Worm (Caenorhabditis elegans) whole organism, L4 larva: ENCODE results near the gene mif-1.

ENCODE experiments used
- D1046.2 ChIP-seq: fragments of 200-800 bp; sonication (Bioruptor generic); IDR thresholded peaks from 2 replicates; pipeline ENCODE4 v1.3.6; 2022; ENCODE audit warnings: missing genetic modification characterization, missing compliant biosample characterization
- F10B5.3 ChIP-seq: sonication (generic microtip); optimal IDR thresholded peaks from 2 replicates; lab custom pipeline; 2016; ENCODE audit warnings: mild to moderate bottlenecking, missing genetic modification characterization, missing compliant biosample characterization
- F26F4.8 ChIP-seq: fragments of 200-800 bp; sonication (Bioruptor generic); conservative IDR thresholded peaks from 2 replicates; pipeline ENCODE4 v1.3.6; 2022; ENCODE audit warnings: missing genetic modification characterization, missing compliant biosample characterization
- ZK337.2 ChIP-seq: fragments of 200-800 bp; sonication (Bioruptor generic); IDR thresholded peaks from 2 replicates; pipeline ENCODE4 v1.3.6; 2022; ENCODE audit warnings: missing genetic modification reagents, missing genetic modification characterization, missing compliant biosample characterization
- ceh-28 ChIP-seq: fragments of 150-350 bp; optimal IDR thresholded peaks from 2 replicates; lab custom pipeline; 2014; ENCODE audit warnings: missing biosample characterization, missing genetic modification reagents, missing genetic modification characterization
- ceh-44 ChIP-seq: fragments of 200-800 bp; sonication (Bioruptor generic); IDR thresholded peaks from 2 replicates; pipeline ENCODE4 v1.3.6; 2022; ENCODE audit warnings: missing genetic modification reagents, missing genetic modification characterization, missing compliant biosample characterization
- ceh-82 ChIP-seq: sonication (generic microtip); optimal IDR thresholded peaks from 2 replicates; lab custom pipeline; 2017; ENCODE audit warnings: missing biosample characterization, missing genetic modification characterization
- ces-1 ChIP-seq: fragments of 150-350 bp; sonication (generic microtip); optimal IDR thresholded peaks from 4 replicates; lab custom pipeline; 2014; ENCODE audit warnings: missing biosample characterization, missing genetic modification reagents, missing genetic modification characterization
- cey-2 ChIP-seq: sonication (generic microtip); optimal IDR thresholded peaks from 3 replicates; lab custom pipeline; 2017; ENCODE audit warnings: missing genetic modification characterization, mild to moderate bottlenecking, missing compliant biosample characterization, antibody characterized with exemption, borderline replicate concordance; ENCODE audit not compliant: insufficient read depth
- daf-16 ChIP-seq, 3 experiments: sonication (generic microtip); optimal IDR thresholded peaks; 2 replicates each; lab custom pipeline; 2016 to 2017; ENCODE audit warnings: missing genetic modification characterization in 3 of 3, missing genetic modification reagents in 3 of 3, mild to moderate bottlenecking in 2 of 3, missing compliant biosample characterization in 2 of 3, missing biosample characterization in 1 of 3, moderate library complexity in 1 of 3
- dmd-6 ChIP-seq: fragments of 200-800 bp; sonication (Bioruptor generic); IDR thresholded peaks from 2 replicates; pipeline ENCODE4 v1.3.6; 2022; ENCODE audit warnings: missing genetic modification reagents, missing genetic modification characterization, missing compliant biosample characterization
- dmd-8 ChIP-seq: fragments of 200-800 bp; sonication (Bioruptor generic); IDR thresholded peaks from 2 replicates; pipeline ENCODE4 v1.3.6; 2022; ENCODE audit warnings: missing genetic modification characterization, missing compliant biosample characterization
- dpl-1 ChIP-seq: fragments of 150-350 bp; optimal IDR thresholded peaks from 2 replicates; lab custom pipeline; 2014; ENCODE audit warnings: missing biosample characterization, missing genetic modification reagents, missing genetic modification characterization
- dve-1 ChIP-seq: sonication (generic microtip); optimal IDR thresholded peaks from 2 replicates; lab custom pipeline; 2017; ENCODE audit warnings: antibody characterized with exemption, mild to moderate bottlenecking, missing genetic modification characterization, missing compliant biosample characterization; ENCODE audit not compliant: insufficient read depth
- hlh-11 ChIP-seq: fragments of 200-800 bp; sonication (Bioruptor generic); optimal IDR thresholded peaks from 2 replicates; lab custom pipeline; 2018; ENCODE audit warnings: mild to moderate bottlenecking, missing genetic modification characterization, missing compliant biosample characterization
- hmg-1.1 ChIP-seq: fragments of 200-800 bp; sonication (Bioruptor generic); IDR thresholded peaks from 2 replicates; pipeline ENCODE4 v1.3.6; 2022; ENCODE audit warnings: missing genetic modification reagents, missing genetic modification characterization, missing compliant biosample characterization
- lim-7 ChIP-seq: fragments of 200-800 bp; sonication (Bioruptor generic); IDR thresholded peaks from 2 replicates; pipeline ENCODE4 v1.3.6; 2022; ENCODE audit warnings: missing genetic modification characterization, missing compliant biosample characterization
- lin-1 ChIP-seq: fragments of 200-800 bp; sonication (Bioruptor generic); IDR thresholded peaks from 2 replicates; pipeline ENCODE4 v1.3.6; 2022; ENCODE audit warnings: missing genetic modification reagents, missing genetic modification characterization, missing compliant biosample characterization
- lin-15B ChIP-seq: fragments of 150-350 bp; sonication (generic microtip); optimal IDR thresholded peaks from 3 replicates; lab custom pipeline; 2014; ENCODE audit warnings: missing biosample characterization, missing genetic modification characterization
- nhr-102 ChIP-seq: sonication (generic microtip); optimal IDR thresholded peaks from 2 replicates; lab custom pipeline; 2016; ENCODE audit warnings: mild to moderate bottlenecking, missing genetic modification characterization, moderate library complexity, missing compliant biosample characterization
- nhr-11 ChIP-seq: fragments of 150-350 bp; optimal IDR thresholded peaks from 2 replicates; lab custom pipeline; 2014; ENCODE audit warnings: missing biosample characterization, missing genetic modification characterization
- nhr-237 ChIP-seq: sonication (generic microtip); optimal IDR thresholded peaks from 2 replicates; lab custom pipeline; 2017; ENCODE audit warnings: missing biosample characterization, missing genetic modification characterization
- nhr-28 ChIP-seq: fragments of 150-350 bp; optimal IDR thresholded peaks from 2 replicates; lab custom pipeline; 2014; ENCODE audit warnings: missing biosample characterization, missing genetic modification characterization
- nhr-77 ChIP-seq: fragments of 150-350 bp; optimal IDR thresholded peaks from 2 replicates; lab custom pipeline; 2014; ENCODE audit warnings: missing biosample characterization, missing genetic modification characterization
- pha-4 ChIP-seq, 2 experiments: fragments of 150-350 bp in 1 of 2; fragments of 200-800 bp in 1 of 2; sonication (Bioruptor generic) in 1 of 2; IDR thresholded peaks in 1 of 2; optimal IDR thresholded peaks in 1 of 2; 2 replicates each; pipeline versions ENCODE4 v1.3.6 to Lab custom; 2014 to 2022; ENCODE audit warnings: missing genetic modification characterization in 2 of 2, missing genetic modification reagents in 2 of 2, missing biosample characterization in 1 of 2, missing compliant biosample characterization in 1 of 2
- pqm-1 ChIP-seq: sonication (generic microtip); optimal IDR thresholded peaks from 2 replicates; lab custom pipeline; 2017; ENCODE audit warnings: missing biosample characterization, missing genetic modification characterization
- set-16 ChIP-seq: fragments of 200-800 bp; sonication (Bioruptor generic); IDR thresholded peaks from 2 replicates; pipeline ENCODE4 v1.3.6; 2022; ENCODE audit warnings: missing genetic modification reagents, missing genetic modification characterization, missing compliant biosample characterization
- skn-1 ChIP-seq: fragments of 150-350 bp; optimal IDR thresholded peaks from 2 replicates; lab custom pipeline; 2014; ENCODE audit warnings: missing biosample characterization, missing genetic modification characterization
- spr-1 ChIP-seq: sonication (generic microtip); optimal IDR thresholded peaks from 2 replicates; lab custom pipeline; 2016; ENCODE audit warnings: mild to moderate bottlenecking, missing genetic modification characterization, missing compliant biosample characterization
- tag-97 ChIP-seq: fragments of 200-800 bp; sonication (Bioruptor generic); IDR thresholded peaks from 2 replicates; pipeline ENCODE4 v1.3.6; 2022; ENCODE audit warnings: missing genetic modification characterization, missing compliant biosample characterization
- unc-130 ChIP-seq: sonication (generic microtip); optimal IDR thresholded peaks from 2 replicates; lab custom pipeline; 2016; ENCODE audit warnings: missing genetic modification reagents, missing genetic modification characterization, missing compliant biosample characterization
- unc-39 ChIP-seq: sonication (generic microtip); optimal IDR thresholded peaks from 2 replicates; lab custom pipeline; 2017; ENCODE audit warnings: missing biosample characterization, missing genetic modification characterization
- unc-62 ChIP-seq, 3 experiments: fragments of 150-350 bp in 1 of 3; sonication (generic microtip); optimal IDR thresholded peaks in 2 of 3; peaks in 1 of 3; 1 replicate in 1 of 3; 2 replicates in 2 of 3; lab custom pipeline; 2014 to 2017; ENCODE audit warnings: missing biosample characterization in 3 of 3, missing genetic modification characterization in 3 of 3, missing genetic modification reagents in 3 of 3, missing genotype in 1 of 3
- vab-7 ChIP-seq: fragments of 200-800 bp; sonication (Bioruptor generic); IDR thresholded peaks from 2 replicates; pipeline ENCODE4 v1.3.6; 2022; ENCODE audit warnings: missing genetic modification reagents, missing genetic modification characterization, missing compliant biosample characterization
- zag-1 ChIP-seq: fragments of 150-350 bp; optimal IDR thresholded peaks from 2 replicates; lab custom pipeline; 2014; ENCODE audit warnings: missing biosample characterization, missing genetic modification characterization
- zfp-3 ChIP-seq: fragments of 200-800 bp; sonication (Bioruptor generic); conservative IDR thresholded peaks from 2 replicates; pipeline ENCODE4 v1.3.6; 2022; ENCODE audit warnings: missing genetic modification reagents, missing genetic modification characterization, missing compliant biosample characterization

The mif-1 gene

ce11 chrIII:11870009-11870408 is 22.1 kb downstream of the mif-1 start (continued):
- peak; percentile 34 for TF ChIP-seq nhr-102
- peak; percentile 67 for TF ChIP-seq pha-4 (GFP tag; IDR thresholded peaks at IDR 0.05; lab: Robert Waterston, UW)
- peak; percentile 96 for TF ChIP-seq pha-4 (tag; optimal IDR thresholded peaks at IDR 0.05; lab: Kevin White, UChicago)
- TF ChIP-seq zag-1 (tag; lab: Kevin White, UChicago), result no peak
- TF ChIP-seq dmd-6 (GFP tag; lab: Robert Waterston, UW), result peak; percentile 84
- 0 out of 2 replicates have a peak, but pooled peaks have one; percentile 32 for TF ChIP-seq vab-7 (GFP tag; lab: Robert Waterston, UW)
- peak; percentile 86 for TF ChIP-seq hmg-1.1
- TF ChIP-seq ceh-44 (GFP tag; lab: Robert Waterston, UW), result peak; percentile 79; the same call in 1 of the 2 replicates

- TF ChIP-seq set-16 (peak; percentile 75; the same call in 1 of the 2 replicates), lin-1 (GFP tag; lab: Robert Waterston, UW) (no peak)
- TF ChIP-seq, all 104 proteins: peak for 1
Measured at ce11 chrIII:11871617-11872016, 23.7 kb downstream of the mif-1 start.

ce11 chrIII:11874242-11874641 is 26.3 kb downstream of the mif-1 start:
- TF ChIP-seq nhr-28 (tag; lab: Kevin White, UChicago) (no peak), spr-1 (tag; lab: Kevin White, UChicago) (no peak), set-16 (peak; percentile 81), pha-4 (GFP tag; IDR thresholded peaks at IDR 0.05; lab: Robert Waterston, UW) (peak; percentile 25; the same call in 1 of the 2 replicates), pha-4 (tag; optimal IDR thresholded peaks at IDR 0.05; lab: Kevin White, UChicago) (no peak), unc-130 (GFP tag; lab: Kevin White, UChicago) (no peak), nhr-237 (no peak), cey-2 (tag; lab: Kevin White, UChicago) (no peak)

- TF ChIP-seq ces-1, result no peak
- TF ChIP-seq D1046.2 (GFP tag; lab: Robert Waterston, UW), result 0 out of 2 replicates have a peak, but pooled peaks have one; percentile 32
- TF ChIP-seq F26F4.8 (GFP tag; lab: Robert Waterston, UW), result 0 out of 2 replicates have a peak, but pooled peaks have one; percentile 28
- peak; percentile 55; the same call in 1 of the 2 replicates for TF ChIP-seq dmd-8
- peak in 1 of 2 experiments; percentile 79 for TF ChIP-seq unc-62 (GFP tag; optimal IDR thresholded peaks at IDR 0.05 in 1 of 2; lab: Kevin White, UChicago)
- no peak for TF ChIP-seq unc-62 (tag; optimal IDR thresholded peaks at IDR 0.05; lab: Kevin White, UChicago)
Measured at ce11 chrIII:11876130-11876529, 28.2 kb downstream of the mif-1 start.

- no peak for TF ChIP-seq vab-7 (GFP tag; lab: Robert Waterston, UW)
- no peak for TF ChIP-seq F10B5.3
- TF ChIP-seq zfp-3 (GFP tag; lab: Robert Waterston, UW), result no peak
- TF ChIP-seq ceh-28 (tag; lab: Kevin White, UChicago), result no peak
- no peak for TF ChIP-seq skn-1 (tag; lab: Kevin White, UChicago)
- no peak for TF ChIP-seq set-16
- peak; percentile 8 for TF ChIP-seq hlh-11 (tag; lab: Kevin White, UChicago)
- no peak for TF ChIP-seq unc-39
- TF ChIP-seq tag-97 (GFP tag; lab: Robert Waterston, UW), result no peak
- TF ChIP-seq lin-15B (tag; lab: Kevin White, UChicago), result no peak
- TF ChIP-seq dve-1, result peak; percentile 48
- TF ChIP-seq nhr-11, result no peak
- TF ChIP-seq dmd-6 (GFP tag; lab: Robert Waterston, UW), result 0 out of 2 replicates have a peak, but pooled peaks have one; percentile 9
- no peak for TF ChIP-seq ceh-82 (tag; lab: Kevin White, UChicago)
- peak; percentile 62 for TF ChIP-seq nhr-28 (tag; lab: Kevin White, UChicago)
- TF ChIP-seq pqm-1 (tag; lab: Kevin White, UChicago), result peak; percentile 87
- no peak for TF ChIP-seq ZK337.2 (GFP tag; lab: Robert Waterston, UW)
- no peak for TF ChIP-seq lim-7 (GFP tag; lab: Robert Waterston, UW)
- TF ChIP-seq daf-16 (GFP tag; optimal IDR thresholded peaks at IDR 0.05; lab: Kevin White, UChicago), result no peak
- peak; percentile 39 for TF ChIP-seq daf-16 (tag; optimal IDR thresholded peaks at IDR 0.05; lab: Kevin White, UChicago)
- TF ChIP-seq nhr-77 (tag; lab: Kevin White, UChicago), result no peak
- no peak for TF ChIP-seq dpl-1 (GFP tag; lab: Kevin White, UChicago)
- TF ChIP-seq F26F4.8 (GFP tag; lab: Robert Waterston, UW), result no peak
Measured at ce11 chrIII:11878751-11879150, 30.8 kb downstream of the mif-1 start, which contains the start of gene Y56A3A.6. Gene Y56A3A.6 (minus strand): TSS chrIII:11878803.
